Worm (Caenorhabditis elegans) whole organism, L2 larva: Measurements from ENCODE around the gene K05F6.12.

ENCODE experiments used
- C34F6.9 ChIP-seq: fragments of 150-350 bp; optimal IDR thresholded peaks from 2 replicates; lab custom pipeline; 2014; ENCODE audit warnings: missing biosample characterization, missing genetic modification characterization
- F13H6.1 ChIP-seq: sonication (generic microtip); optimal IDR thresholded peaks from 2 replicates; lab custom pipeline; 2016; ENCODE audit warnings: missing genetic modification characterization, missing compliant biosample characterization
- R02D3.7 ChIP-seq: fragments of 150-350 bp; optimal IDR thresholded peaks from 2 replicates; lab custom pipeline; 2014; ENCODE audit warnings: missing biosample characterization, missing genetic modification characterization
- ZK546.5 ChIP-seq: sonication (generic microtip); optimal IDR thresholded peaks from 2 replicates; lab custom pipeline; 2017; ENCODE audit warnings: missing biosample characterization, missing genetic modification characterization
- aly-2 ChIP-seq: fragments of 150-350 bp; optimal IDR thresholded peaks from 2 replicates; lab custom pipeline; 2014; ENCODE audit warnings: missing biosample characterization, missing genetic modification characterization
- ama-1 ChIP-seq: fragments of 150-350 bp; optimal IDR thresholded peaks from 2 replicates; lab custom pipeline; 2018; ENCODE audit warnings: inconsistent platforms
- ceh-82 ChIP-seq: fragments of 150-350 bp; optimal IDR thresholded peaks from 2 replicates; lab custom pipeline; 2014; ENCODE audit warnings: missing biosample characterization, missing genetic modification characterization
- crh-2 ChIP-seq: sonication (generic microtip); optimal IDR thresholded peaks from 2 replicates; lab custom pipeline; 2017; ENCODE audit warnings: missing biosample characterization, missing genetic modification characterization
- dmd-4 ChIP-seq: sonication (generic microtip); optimal IDR thresholded peaks from 2 replicates; lab custom pipeline; 2017; ENCODE audit warnings: missing biosample characterization, missing genetic modification characterization
- egl-27 ChIP-seq: sonication (generic microtip); optimal IDR thresholded peaks from 3 replicates; lab custom pipeline; 2017; ENCODE audit warnings: missing biosample characterization, missing genetic modification reagents, missing genetic modification characterization
- elt-3 ChIP-seq: sonication (generic microtip); optimal IDR thresholded peaks from 2 replicates; lab custom pipeline; 2017; ENCODE audit warnings: missing biosample characterization, missing genetic modification characterization
- fos-1 ChIP-seq: fragments of 150-350 bp; optimal IDR thresholded peaks from 2 replicates; lab custom pipeline; 2014; ENCODE audit warnings: missing biosample characterization, missing genetic modification characterization
- lsy-2 ChIP-seq, 2 experiments: fragments of 150-350 bp in 1 of 2; sonication (generic microtip) in 1 of 2; optimal IDR thresholded peaks; 2 replicates each; lab custom pipeline; 2014 to 2017; ENCODE audit warnings: missing biosample characterization in 2 of 2, missing genetic modification characterization in 2 of 2
- mab-5 ChIP-seq: fragments of 150-350 bp; optimal IDR thresholded peaks from 2 replicates; lab custom pipeline; 2014; ENCODE audit warnings: missing biosample characterization, missing genetic modification characterization
- mbf-1 ChIP-seq: sonication (generic microtip); optimal IDR thresholded peaks from 2 replicates; lab custom pipeline; 2017; ENCODE audit warnings: missing biosample characterization, missing genetic modification characterization
- mdl-1 ChIP-seq, 2 experiments: fragments of 150-350 bp in 1 of 2; sonication (generic microtip) in 1 of 2; optimal IDR thresholded peaks; 2 replicates each; lab custom pipeline; 2017; ENCODE audit warnings: missing biosample characterization in 2 of 2, missing genetic modification characterization in 2 of 2
- nhr-11 ChIP-seq: fragments of 150-350 bp; optimal IDR thresholded peaks from 2 replicates; lab custom pipeline; 2014; ENCODE audit warnings: missing biosample characterization, missing genetic modification characterization
- nhr-129 ChIP-seq: fragments of 150-350 bp; optimal IDR thresholded peaks from 2 replicates; lab custom pipeline; 2014; ENCODE audit warnings: missing biosample characterization, missing genetic modification characterization
- nhr-23 ChIP-seq: fragments of 150-350 bp; optimal IDR thresholded peaks from 2 replicates; lab custom pipeline; 2014; ENCODE audit warnings: missing biosample characterization, missing genetic modification reagents, missing genetic modification characterization
- nhr-237 ChIP-seq: fragments of 150-350 bp; optimal IDR thresholded peaks from 2 replicates; lab custom pipeline; 2014; ENCODE audit warnings: missing biosample characterization, missing genetic modification characterization
- nhr-6 ChIP-seq: fragments of 150-350 bp; optimal IDR thresholded peaks from 2 replicates; lab custom pipeline; 2014; ENCODE audit warnings: missing biosample characterization, missing genetic modification characterization
- nhr-77 ChIP-seq: fragments of 150-350 bp; optimal IDR thresholded peaks from 2 replicates; lab custom pipeline; 2014; ENCODE audit warnings: missing biosample characterization, missing genetic modification characterization
- peb-1 ChIP-seq: fragments of 150-350 bp; optimal IDR thresholded peaks from 2 replicates; lab custom pipeline; 2014; ENCODE audit warnings: missing biosample characterization, missing genetic modification characterization
- skn-1 ChIP-seq: sonication (generic microtip); optimal IDR thresholded peaks from 2 replicates; lab custom pipeline; 2017; ENCODE audit warnings: missing biosample characterization, missing genetic modification characterization
- sma-9 ChIP-seq, 2 experiments: fragments of 150-350 bp in 1 of 2; sonication (generic microtip) in 1 of 2; optimal IDR thresholded peaks; 2 replicates each; lab custom pipeline; 2014 to 2016; ENCODE audit warnings: missing genetic modification characterization in 2 of 2, mild to moderate bottlenecking in 1 of 2, missing biosample characterization in 1 of 2, missing compliant biosample characterization in 1 of 2, missing genetic modification reagents in 1 of 2, moderate library complexity in 1 of 2
- snpc-4 ChIP-seq: fragments of 150-350 bp; optimal IDR thresholded peaks from 2 replicates; lab custom pipeline; 2014; ENCODE audit warnings: missing biosample characterization, missing genetic modification characterization
- unc-39 ChIP-seq: fragments of 150-350 bp; optimal IDR thresholded peaks from 2 replicates; lab custom pipeline; 2014; ENCODE audit warnings: missing biosample characterization, missing genetic modification characterization
- unc-55 ChIP-seq: fragments of 150-350 bp; sonication (generic microtip); optimal IDR thresholded peaks from 3 replicates; lab custom pipeline; 2014; ENCODE audit warnings: missing biosample characterization, missing genetic modification reagents, missing genetic modification characterization
- unc-62 ChIP-seq: fragments of 150-350 bp; optimal IDR thresholded peaks from 2 replicates; lab custom pipeline; 2014; ENCODE audit warnings: missing biosample characterization, missing genetic modification reagents, missing genetic modification characterization
- ztf-11 ChIP-seq: sonication (generic microtip); optimal IDR thresholded peaks from 2 replicates; lab custom pipeline; 2017; ENCODE audit warnings: missing biosample characterization, missing genetic modification characterization
- ztf-4 ChIP-seq: fragments of 150-350 bp; optimal IDR thresholded peaks from 2 replicates; lab custom pipeline; 2014; ENCODE audit warnings: missing biosample characterization, missing genetic modification characterization

Gene K05F6.12

DNA sequence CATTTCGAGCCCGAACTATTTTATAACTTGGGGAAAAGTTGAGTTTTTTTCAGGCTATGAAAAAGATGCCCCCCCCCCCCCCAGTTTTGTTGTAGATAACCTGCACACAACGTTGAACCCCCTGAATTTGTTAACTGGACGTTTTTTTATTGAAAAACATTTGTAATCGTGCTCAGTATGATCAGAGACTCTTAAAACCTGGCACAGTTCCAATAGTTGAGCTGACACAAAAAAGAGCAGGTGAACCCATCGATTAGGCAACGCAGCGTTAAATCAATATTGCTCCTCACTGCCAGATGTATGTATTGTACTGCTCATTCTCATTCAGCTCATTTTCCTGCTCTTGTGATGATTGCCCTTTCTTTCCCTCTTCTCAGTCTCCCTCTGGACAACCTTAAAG lies at the start of gene K05F6.12:
TSS of gene K05F6.12 (plus strand) at position 301 of the 400 bp plus-strand sequence.
- TF ChIP-seq ztf-11 (tag; lab: Kevin White, UChicago) = no peak
- no peak for TF ChIP-seq nhr-23 (tag; lab: Kevin White, UChicago)
- no peak for TF ChIP-seq peb-1 (tag; lab: Kevin White, UChicago)
- no peak for TF ChIP-seq mbf-1 (tag; lab: Kevin White, UChicago)
- no peak for TF ChIP-seq crh-2 (tag; lab: Kevin White, UChicago)
- no peak for TF ChIP-seq unc-39
- TF ChIP-seq mab-5 (tag; lab: Kevin White, UChicago) = no peak
- TF ChIP-seq nhr-237 (tag; lab: Kevin White, UChicago) = no peak

DNA sequence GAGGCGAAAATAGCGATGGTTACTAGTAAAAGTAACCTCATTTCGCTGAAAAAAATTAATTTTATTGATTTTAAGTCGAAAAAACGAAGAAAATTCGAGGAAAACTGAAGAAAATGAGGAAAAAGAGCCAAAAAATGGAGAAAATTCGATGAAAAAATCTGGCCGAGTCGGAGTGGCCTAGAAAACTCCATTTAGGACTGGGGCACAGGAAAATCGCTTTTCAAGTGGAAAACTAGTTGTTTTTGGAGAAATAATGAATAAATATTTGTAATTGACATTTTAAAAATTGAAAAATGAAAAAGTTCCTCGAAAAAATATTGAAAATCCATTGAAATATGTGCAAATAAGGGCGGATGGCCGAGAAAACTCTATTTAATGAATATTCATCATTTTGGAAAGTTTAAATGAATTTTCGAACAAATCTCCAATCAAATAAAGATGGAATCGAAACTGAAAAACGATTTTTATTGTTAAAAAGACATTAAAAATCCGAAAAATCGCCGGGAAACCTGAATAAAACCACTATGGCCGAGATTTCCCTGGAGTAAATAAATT lies 45.4 kb upstream of the K05F6.12 start, which contains the start of gene emc-1:
TSS of gene emc-1 (minus strand) at position 45 of the 555 bp plus-strand sequence.
- peak; percentile 16 for TF ChIP-seq C34F6.9
- TF ChIP-seq lsy-2 (tag; optimal IDR thresholded peaks at IDR 0.05; lab: Kevin White, UChicago) = peak in 1 of 2 experiments; percentile 22
- TF ChIP-seq unc-55 (GFP tag; lab: Kevin White, UChicago) = peak; percentile 8
- TF ChIP-seq crh-2 (tag; lab: Kevin White, UChicago) = no peak

DNA sequence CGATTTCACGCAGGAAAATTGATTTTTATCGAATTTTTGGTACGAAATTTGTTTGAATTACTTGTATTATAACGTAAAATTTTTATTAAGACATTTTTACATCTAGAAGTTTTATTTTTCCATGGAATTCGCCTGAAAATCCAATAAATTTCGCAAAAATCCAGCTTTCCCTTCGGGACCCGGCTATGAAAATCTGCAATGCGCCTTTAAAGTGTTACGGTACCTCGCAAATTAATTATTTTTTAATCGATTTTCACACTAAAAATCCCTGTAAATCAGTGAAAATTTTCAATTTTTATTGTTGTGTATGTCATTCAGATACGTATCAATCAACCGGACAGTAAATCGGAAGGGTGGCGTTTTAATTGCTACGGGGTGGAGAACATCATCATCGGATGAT lies 44.8 kb upstream of the K05F6.12 start:
- TF ChIP-seq nhr-77 (tag; lab: Kevin White, UChicago) (no peak), ztf-11 (tag; lab: Kevin White, UChicago) (no peak), ceh-82 (tag; lab: Kevin White, UChicago) (no peak), elt-3 (no peak), aly-2 (tag; lab: Kevin White, UChicago) (no peak), egl-27 (no peak), nhr-6 (tag; lab: Kevin White, UChicago) (no peak), skn-1 (tag; lab: Kevin White, UChicago) (no peak), mdl-1 (tag; optimal IDR thresholded peaks at IDR 0.05; lab: Kevin White, UChicago) (no peak), dmd-4 (tag; lab: Kevin White, UChicago) (no peak), ztf-4 (tag; lab: Kevin White, UChicago) (no peak), unc-62 (GFP tag; lab: Kevin White, UChicago) (no peak), R02D3.7 (tag; lab: Kevin White, UChicago) (no peak), sma-9 (GFP tag; optimal IDR thresholded peaks at IDR 0.05; lab: Kevin White, UChicago) (no peak), sma-9 (tag; optimal IDR thresholded peaks at IDR 0.05; lab: Kevin White, UChicago) (no peak), snpc-4 (no peak), ZK546.5 (tag; lab: Kevin White, UChicago) (no peak), ama-1 (lab: Kevin White, UChicago) (no peak), mbf-1 (tag; lab: Kevin White, UChicago) (no peak), fos-1 (no peak), lsy-2 (tag; optimal IDR thresholded peaks at IDR 0.05; lab: Kevin White, UChicago) (no peak)

DNA sequence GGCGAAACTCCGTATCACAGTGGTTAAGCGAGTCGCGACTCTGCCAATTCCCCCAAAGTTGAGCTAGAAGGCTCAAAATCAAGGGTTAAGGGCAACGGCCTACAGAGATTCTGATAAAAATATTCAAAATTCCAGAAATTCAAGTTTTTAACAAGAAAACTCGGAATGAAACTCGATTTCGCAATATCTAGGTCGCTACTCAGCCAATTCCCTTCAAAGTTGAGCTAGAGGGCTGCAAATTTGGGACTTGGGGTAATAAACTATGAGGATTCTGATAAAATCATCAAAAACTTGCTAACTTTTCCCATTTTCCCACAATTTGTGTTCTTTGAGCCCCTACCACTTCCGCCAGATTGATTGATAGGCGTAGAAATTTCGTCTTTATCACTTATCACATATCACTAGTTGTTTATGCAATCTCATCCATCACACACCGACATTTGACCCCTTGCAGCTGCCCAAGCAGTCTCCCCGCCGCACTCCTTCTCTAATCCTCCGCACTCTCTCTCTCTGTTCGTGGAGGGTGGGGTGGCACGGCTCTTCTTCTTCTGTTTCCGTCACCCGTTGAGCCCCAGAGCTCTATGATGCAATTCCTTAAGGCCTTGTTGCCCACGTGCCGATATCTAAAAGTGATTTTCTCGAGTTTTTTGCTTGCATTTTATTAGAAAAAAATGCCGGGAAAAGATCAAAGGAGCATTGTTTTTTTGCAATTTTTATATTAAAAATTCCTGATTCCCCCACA lies 43.9 kb upstream of the K05F6.12 start:
- TF ChIP-seq snpc-4 (no peak), unc-55 (GFP tag; lab: Kevin White, UChicago) (peak; percentile 8), mdl-1 (tag; optimal IDR thresholded peaks at IDR 0.05; lab: Kevin White, UChicago) (peak; percentile 37 to 87), lsy-2 (tag; optimal IDR thresholded peaks at IDR 0.05; lab: Kevin White, UChicago) (peak in 1 of 2 experiments; percentile 56), dmd-4 (tag; lab: Kevin White, UChicago) (no peak), sma-9 (GFP tag; optimal IDR thresholded peaks at IDR 0.05; lab: Kevin White, UChicago) (peak; percentile 75), sma-9 (tag; optimal IDR thresholded peaks at IDR 0.05; lab: Kevin White, UChicago) (no peak), nhr-129 (tag; lab: Kevin White, UChicago) (peak; percentile 96), unc-62 (GFP tag; lab: Kevin White, UChicago) (peak; percentile 27), C34F6.9 (peak; percentile 38), F13H6.1 (tag; lab: Kevin White, UChicago) (peak; percentile 82), ztf-4 (tag; lab: Kevin White, UChicago) (peak; percentile 4)

DNA sequence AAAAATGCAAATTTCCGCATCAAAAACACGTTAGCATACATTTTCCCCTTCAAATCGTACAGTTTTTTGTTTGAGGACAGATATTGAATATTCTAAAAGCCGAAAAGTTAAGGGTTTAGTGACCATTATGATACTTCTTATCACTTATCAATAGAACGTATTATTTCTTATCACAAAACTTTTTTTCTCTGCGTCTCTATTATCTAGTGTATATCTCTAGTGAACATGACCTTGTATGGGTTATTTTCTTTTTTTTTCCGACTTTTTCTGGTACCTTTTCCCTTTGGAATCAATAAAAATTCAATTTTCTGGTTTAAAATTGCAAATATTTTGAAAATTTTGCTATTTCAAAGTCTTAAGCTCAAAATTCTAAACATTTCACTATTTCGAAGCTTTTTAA lies 42.1 kb upstream of the K05F6.12 start:
- TF ChIP-seq fos-1 (peak; percentile 47), nhr-11 (tag; lab: Kevin White, UChicago) (no peak)
